Fruit fly (Drosophila melanogaster) whole organism, embryonic: ENCODE data around the gene ND-B17.

ENCODE experiments used
- Ada2b ChIP-seq: fragments of 200-800 bp; sonication (Bioruptor generic); IDR thresholded peaks from 2 replicates; pipeline ENCODE4 v1.3.6; 2022; ENCODE audit warnings: missing biosample characterization, missing genetic modification characterization
- Awh ChIP-seq: fragments of 200-800 bp; sonication (Bioruptor generic); IDR thresholded peaks from 2 replicates; pipeline ENCODE4, ENCODE4 v1.3.6; 2022; ENCODE audit warnings: missing biosample characterization, missing genetic modification characterization
- CG10366 ChIP-seq: fragments of 200-800 bp; sonication (Bioruptor generic); IDR thresholded peaks from 2 replicates; pipeline ENCODE4 v1.3.6; 2022; ENCODE audit warnings: missing biosample characterization, missing genetic modification characterization
- CG11504 ChIP-seq: fragments of 200-800 bp; sonication (Bioruptor generic); optimal IDR thresholded peaks from 3 replicates; lab custom pipeline; 2019; ENCODE audit warnings: missing biosample characterization, mild to moderate bottlenecking, missing genetic modification characterization, moderate library complexity
- CG11695 ChIP-seq: fragments of 200-800 bp; sonication (Bioruptor generic); IDR thresholded peaks from 3 replicates; pipeline ENCODE4 v1.3.6; 2022; ENCODE audit warnings: missing biosample characterization, missing genetic modification characterization
- CG12155 ChIP-seq: fragments of 200-800 bp; sonication (Bioruptor generic); optimal IDR thresholded peaks from 3 replicates; lab custom pipeline; 2016; ENCODE audit warnings: missing biosample characterization, missing genetic modification characterization
- CG13123 ChIP-seq: fragments of 200-800 bp; sonication (Bioruptor generic); optimal IDR thresholded peaks from 2 replicates; lab custom pipeline; 2016; ENCODE audit warnings: missing biosample characterization, missing genetic modification characterization
- CG13775 ChIP-seq: fragments of 200-800 bp; sonication (Bioruptor generic); optimal IDR thresholded peaks from 3 replicates; lab custom pipeline; 2017; ENCODE audit warnings: missing biosample characterization, mild to moderate bottlenecking, missing genetic modification characterization
- CG15479 ChIP-seq: fragments of 200-800 bp; sonication (Bioruptor generic); optimal IDR thresholded peaks from 3 replicates; lab custom pipeline; 2019; ENCODE audit warnings: missing biosample characterization, mild to moderate bottlenecking, missing genetic modification characterization, moderate library complexity
- CG15601 ChIP-seq: fragments of 200-800 bp; sonication (Bioruptor generic); optimal IDR thresholded peaks from 3 replicates; lab custom pipeline; 2019; ENCODE audit warnings: missing biosample characterization, mild to moderate bottlenecking, missing genetic modification characterization, moderate library complexity
- CG3838 ChIP-seq: fragments of 200-800 bp; sonication (Bioruptor generic); optimal IDR thresholded peaks from 3 replicates; lab custom pipeline; 2016; ENCODE audit warnings: missing biosample characterization, missing genetic modification characterization
- CG4328 ChIP-seq: fragments of 200-800 bp; sonication (Bioruptor generic); optimal IDR thresholded peaks from 3 replicates; lab custom pipeline; 2017; ENCODE audit warnings: missing biosample characterization, missing genetic modification reagents, missing genetic modification characterization
- CG43689 ChIP-seq: fragments of 200-800 bp; sonication (Bioruptor generic); IDR thresholded peaks from 2 replicates; pipeline ENCODE4 v1.3.6; 2022; ENCODE audit warnings: missing biosample characterization, missing genetic modification characterization
- CG4854 ChIP-seq: fragments of 200-800 bp; sonication (Bioruptor generic); optimal IDR thresholded peaks from 2 replicates; lab custom pipeline; 2016; ENCODE audit warnings: missing biosample characterization, missing genetic modification characterization, inconsistent platforms
- CG6791 ChIP-seq: fragments of 200-800 bp; sonication (Bioruptor generic); IDR thresholded peaks from 3 replicates; pipeline ENCODE4 v1.3.6; 2022; ENCODE audit warnings: missing biosample characterization, missing genetic modification characterization; ENCODE audit not compliant: partially characterized antibody
- D19A ChIP-seq: fragments of 200-800 bp; optimal IDR thresholded peaks from 3 replicates; lab custom pipeline; 2019; ENCODE audit warnings: missing biosample characterization, mild to moderate bottlenecking, missing genetic modification characterization, moderate library complexity
- Dek ChIP-seq: fragments of 200-800 bp; sonication (Bioruptor generic); optimal IDR thresholded peaks from 3 replicates; lab custom pipeline; 2019; ENCODE audit warnings: missing biosample characterization, mild to moderate bottlenecking, missing genetic modification characterization, moderate library complexity
- Dll ChIP-seq: fragments of 200-800 bp; sonication (Bioruptor generic); IDR thresholded peaks from 4 replicates; pipeline ENCODE4 v1.3.6; 2022; ENCODE audit warnings: missing biosample characterization, missing genetic modification characterization; ENCODE audit not compliant: partially characterized antibody
- Hand ChIP-seq: fragments of 200-800 bp; sonication (Bioruptor generic); optimal IDR thresholded peaks from 2 replicates; lab custom pipeline; 2017; ENCODE audit warnings: mild to moderate bottlenecking, missing biosample characterization, missing genetic modification reagents, missing genetic modification characterization
- Hmx ChIP-seq: fragments of 200-800 bp; sonication (Bioruptor generic); optimal IDR thresholded peaks from 2 replicates; lab custom pipeline; 2016; ENCODE audit warnings: missing biosample characterization, missing genetic modification characterization
- Lim3 ChIP-seq: fragments of 200-800 bp; sonication (Bioruptor generic); IDR thresholded peaks from 2 replicates; pipeline ENCODE4 v1.3.6; 2022; ENCODE audit warnings: missing biosample characterization, missing genetic modification characterization
- MESR4 ChIP-seq: fragments of 200-800 bp; sonication (Bioruptor generic); optimal IDR thresholded peaks from 2 replicates; lab custom pipeline; 2018; ENCODE audit warnings: missing biosample characterization, mild to moderate bottlenecking, missing genetic modification characterization, moderate library complexity
- PHDP ChIP-seq: fragments of 200-800 bp; sonication (Bioruptor generic); optimal IDR thresholded peaks from 3 replicates; lab custom pipeline; 2018; ENCODE audit warnings: missing biosample characterization, mild to moderate bottlenecking, missing genetic modification characterization, moderate library complexity
- Rfx ChIP-seq: fragments of 200-800 bp; sonication (Bioruptor generic); IDR thresholded peaks from 2 replicates; pipeline ENCODE4 v1.3.6; 2022; ENCODE audit warnings: missing biosample characterization, missing genetic modification characterization
- Side ChIP-seq: fragments of 200-800 bp; sonication (Bioruptor generic); optimal IDR thresholded peaks from 2 replicates; lab custom pipeline; 2016; ENCODE audit warnings: missing biosample characterization, missing genetic modification characterization
- Sox100B ChIP-seq: fragments of 200-800 bp; sonication (Bioruptor generic); optimal IDR thresholded peaks from 3 replicates; lab custom pipeline; 2018; ENCODE audit warnings: missing biosample characterization, mild to moderate bottlenecking, missing genetic modification characterization
- Usf ChIP-seq: fragments of 200-800 bp; sonication (Bioruptor generic); optimal IDR thresholded peaks from 2 replicates; lab custom pipeline; 2017; ENCODE audit warnings: missing genotype, missing biosample characterization, missing genetic modification characterization
- Xrp1 ChIP-seq: fragments of 200-800 bp; sonication (Bioruptor generic); IDR thresholded peaks from 2 replicates; pipeline ENCODE4 v1.3.6; 2022; ENCODE audit warnings: missing biosample characterization, missing genetic modification characterization
- en ChIP-seq: fragments of 200-800 bp; sonication (Bioruptor generic); optimal IDR thresholded peaks from 2 replicates; lab custom pipeline; 2016; ENCODE audit warnings: missing biosample characterization, missing genetic modification characterization
- fd102C ChIP-seq: fragments of 200-800 bp; sonication (Bioruptor generic); optimal IDR thresholded peaks from 2 replicates; lab custom pipeline; 2018; ENCODE audit warnings: missing biosample characterization, mild to moderate bottlenecking, missing genetic modification characterization, moderate library complexity
- ftz-f1 ChIP-seq: fragments of 200-800 bp; sonication (Bioruptor generic); optimal IDR thresholded peaks from 2 replicates; lab custom pipeline; 2016; ENCODE audit warnings: missing biosample characterization, missing genetic modification characterization
- gcm ChIP-seq: fragments of 200-800 bp; sonication (Bioruptor generic); optimal IDR thresholded peaks from 2 replicates; lab custom pipeline; 2019; ENCODE audit warnings: missing biosample characterization, mild to moderate bottlenecking, missing genetic modification characterization, moderate library complexity
- gem ChIP-seq: fragments of 200-800 bp; sonication (Bioruptor generic); optimal IDR thresholded peaks from 2 replicates; lab custom pipeline; 2019; ENCODE audit warnings: missing biosample characterization, mild to moderate bottlenecking, missing genetic modification characterization, moderate library complexity
- insv ChIP-seq, 2 experiments: fragments of 200-800 bp; sonication (Bioruptor generic); optimal IDR thresholded peaks; 3 replicates each; lab custom pipeline; 2016 to 2018; ENCODE audit warnings: missing biosample characterization in 2 of 2, missing genetic modification characterization in 2 of 2
- jumu ChIP-seq: fragments of 200-800 bp; sonication (Bioruptor generic); optimal IDR thresholded peaks from 3 replicates; lab custom pipeline; 2016; ENCODE audit warnings: missing biosample characterization, missing genetic modification characterization
- kah ChIP-seq: fragments of 200-800 bp; sonication (Bioruptor generic); optimal IDR thresholded peaks from 2 replicates; lab custom pipeline; 2018; ENCODE audit warnings: missing biosample characterization, mild to moderate bottlenecking, missing genetic modification characterization
- klu ChIP-seq: fragments of 200-800 bp; sonication (Bioruptor generic); IDR thresholded peaks from 2 replicates; pipeline ENCODE4 v1.3.6; 2022; ENCODE audit warnings: missing biosample characterization, missing genetic modification characterization
- lbe ChIP-seq: fragments of 200-800 bp; sonication (Bioruptor generic); optimal IDR thresholded peaks from 2 replicates; lab custom pipeline; 2016; ENCODE audit warnings: missing biosample characterization, mild to moderate bottlenecking, missing genetic modification characterization
- lola ChIP-seq, 3 experiments: fragments of >200 bp in 2 of 3; fragments of 200-800 bp in 1 of 3; sonication (Bioruptor generic) in 1 of 3; optimal IDR thresholded peaks; 2 replicates each; lab custom pipeline; 2017 to 2019; ENCODE audit warnings: missing biosample characterization in 3 of 3, missing genetic modification characterization in 3 of 3, mild to moderate bottlenecking in 1 of 3, moderate library complexity in 1 of 3
- pan ChIP-seq, 4 experiments: fragments of >200 bp in 3 of 4; fragments of 200-800 bp in 1 of 4; sonication (Bioruptor generic) in 1 of 4; optimal IDR thresholded peaks in 3 of 4; IDR thresholded peaks in 1 of 4; 2 replicates each; pipeline versions ENCODE4 v1.3.6 to Lab custom; 2017 to 2022; ENCODE audit warnings: missing biosample characterization in 2 of 4, missing genetic modification characterization in 2 of 4, mixed read lengths in 1 of 4
- pb ChIP-seq: fragments of 200-800 bp; sonication (Bioruptor generic); optimal IDR thresholded peaks from 3 replicates; lab custom pipeline; 2016; ENCODE audit warnings: missing biosample characterization, missing genetic modification characterization
- pros ChIP-seq: fragments of 200-800 bp; sonication (Bioruptor generic); optimal IDR thresholded peaks from 3 replicates; lab custom pipeline; 2019; ENCODE audit warnings: missing biosample characterization, mild to moderate bottlenecking, missing genetic modification characterization, moderate library complexity
- psq ChIP-seq: fragments of 200-800 bp; sonication (Bioruptor generic); optimal IDR thresholded peaks from 2 replicates; lab custom pipeline; 2017; ENCODE audit warnings: missing biosample characterization, missing genetic modification characterization
- schlank ChIP-seq: fragments of 200-800 bp; sonication (Bioruptor generic); optimal IDR thresholded peaks from 2 replicates; lab custom pipeline; 2018; ENCODE audit warnings: missing biosample characterization, mild to moderate bottlenecking, missing genetic modification characterization
- scrt ChIP-seq: fragments of 200-800 bp; sonication (Bioruptor generic); optimal IDR thresholded peaks from 2 replicates; lab custom pipeline; 2018; ENCODE audit warnings: missing biosample characterization, mild to moderate bottlenecking, missing genetic modification characterization, moderate library complexity
- sd ChIP-seq: fragments of 200-800 bp; sonication (Bioruptor generic); optimal IDR thresholded peaks from 3 replicates; lab custom pipeline; 2018; ENCODE audit warnings: missing biosample characterization, mild to moderate bottlenecking, missing genetic modification characterization, moderate library complexity
- sisA ChIP-seq: fragments of 200-800 bp; sonication (Bioruptor generic); IDR thresholded peaks from 2 replicates; pipeline ENCODE4 v1.3.6; 2022; ENCODE audit warnings: missing biosample characterization, missing genetic modification characterization
- yki ChIP-seq: fragments of >200 bp; optimal IDR thresholded peaks from 3 replicates; lab custom pipeline; 2018
- zen2 ChIP-seq: fragments of 200-800 bp; sonication (Bioruptor generic); IDR thresholded peaks from 3 replicates; pipeline ENCODE4 v1.3.6; 2022; ENCODE audit warnings: missing biosample characterization, missing genetic modification characterization; ENCODE audit not compliant: partially characterized antibody

Gene ND-B17

DNA sequence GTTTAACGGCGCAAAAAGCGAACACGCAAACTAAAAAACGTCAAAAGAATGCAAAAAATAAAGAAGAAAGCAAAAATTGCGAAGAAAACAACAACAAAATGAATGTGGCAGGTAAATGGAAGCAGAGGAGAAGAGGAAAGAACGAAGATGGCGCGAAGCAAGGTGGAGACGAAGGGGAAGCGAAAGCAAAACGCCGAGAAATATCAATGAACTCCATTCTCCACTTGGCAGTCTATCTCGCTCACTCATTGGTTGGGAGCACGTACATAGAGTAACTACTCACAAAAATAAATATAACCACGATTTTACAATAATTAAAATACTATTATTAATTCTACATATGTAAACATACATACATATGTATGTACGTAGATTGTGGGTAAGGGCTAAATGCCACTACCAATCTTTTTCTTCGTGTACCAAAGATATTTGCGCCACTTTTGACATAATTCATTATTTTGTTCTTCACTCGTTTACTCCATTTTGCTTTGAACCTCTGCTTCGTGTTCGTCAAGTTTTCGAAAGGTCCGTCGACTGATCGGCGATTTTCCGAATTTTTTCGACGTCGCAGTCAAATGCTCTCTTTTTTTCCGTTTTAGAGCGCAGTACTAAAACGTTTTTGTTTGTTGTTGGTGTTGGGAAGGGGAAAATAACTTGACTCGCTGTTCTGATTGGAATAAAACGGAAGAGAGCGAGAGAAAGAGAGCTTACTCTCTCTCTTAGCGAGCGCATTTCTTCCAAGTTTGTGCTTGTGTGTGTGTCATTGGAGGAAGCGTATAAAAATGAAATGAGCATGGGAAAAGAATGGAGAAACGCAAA lies 5.6 kb downstream of the ND-B17 start (continued):
- TF ChIP-seq Hand (GFP tag; lab: Kevin White, UChicago): no peak
- no peak for TF ChIP-seq Awh
- TF ChIP-seq CG4328 (GFP tag; lab: Kevin White, UChicago): no peak
- TF ChIP-seq CG4854 (GFP tag; lab: Kevin White, UChicago): no peak
- peak; percentile 44 for TF ChIP-seq lbe (GFP tag; lab: Kevin White, UChicago)
- no peak for TF ChIP-seq gem
- TF ChIP-seq D19A (tag; lab: Kevin White, UChicago): peak; percentile 90
- TF ChIP-seq lola (GFP tag; optimal IDR thresholded peaks at IDR 0.05; lab: Kevin White, UChicago): no peak
- TF ChIP-seq en (GFP tag; lab: Kevin White, UChicago): no peak
- no peak for TF ChIP-seq pan (optimal IDR thresholded peaks at IDR 0.05; lab: Kevin White, UChicago)
- no peak for TF ChIP-seq pan (GFP tag; optimal IDR thresholded peaks at IDR 0.05 in 1 of 2, IDR thresholded peaks at IDR 0.05 in 1 of 2)
- no peak for TF ChIP-seq schlank
- TF ChIP-seq CG13123 (GFP tag; lab: Kevin White, UChicago): no peak
- no peak for TF ChIP-seq CG10366 (GFP tag; lab: Robert Waterston, UW)
- no peak for TF ChIP-seq pb
- TF ChIP-seq Hmx (GFP tag; lab: Kevin White, UChicago): no peak
- no peak for TF ChIP-seq insv (GFP tag; optimal IDR thresholded peaks at IDR 0.05; lab: Kevin White, UChicago)
- TF ChIP-seq Side (GFP tag; lab: Kevin White, UChicago): no peak
- TF ChIP-seq fd102C: no peak
- TF ChIP-seq psq (GFP tag; lab: Kevin White, UChicago): peak; percentile 71
- no peak for TF ChIP-seq Rfx (GFP tag; lab: Robert Waterston, UW)
- TF ChIP-seq pros (GFP tag; lab: Kevin White, UChicago): peak; percentile 38
- no peak for TF ChIP-seq CG15479 (GFP tag; lab: Kevin White, UChicago)
- TF ChIP-seq CG12155: peak; percentile 48
- no peak for TF ChIP-seq ftz-f1 (GFP tag; lab: Kevin White, UChicago)
- TF ChIP-seq CG11504 (tag; lab: Kevin White, UChicago): no peak
- TF ChIP-seq CG11695: no peak
- TF ChIP-seq PHDP: no peak
- TF ChIP-seq CG15601: no peak
- no peak for TF ChIP-seq gcm
- no peak for TF ChIP-seq Ada2b (GFP tag; lab: Robert Waterston, UW)
- no peak for TF ChIP-seq Usf (GFP tag; lab: Kevin White, UChicago)
- TF ChIP-seq CG43689 (GFP tag; lab: Robert Waterston, UW): no peak
- TF ChIP-seq yki (lab: Kevin White, UChicago): peak; percentile 20
- no peak for TF ChIP-seq Dek (tag; lab: Kevin White, UChicago)
- no peak for TF ChIP-seq sisA
- peak; percentile 37 for TF ChIP-seq sd (tag; lab: Kevin White, UChicago)
- TF ChIP-seq Lim3: no peak
- TF ChIP-seq CG3838 (GFP tag; lab: Kevin White, UChicago): no peak
- no peak for TF ChIP-seq jumu (GFP tag; lab: Kevin White, UChicago)
- TF ChIP-seq klu (GFP tag; lab: Robert Waterston, UW): no peak
- TF ChIP-seq CG13775 (GFP tag; lab: Kevin White, UChicago): no peak
- TF ChIP-seq CG6791 (GFP tag; lab: Robert Waterston, UW): peak; percentile 19; the same call in 1 of the 3 replicates
- no peak for TF ChIP-seq scrt (GFP tag; lab: Kevin White, UChicago)
- peak; percentile 34 for TF ChIP-seq kah (GFP tag; lab: Kevin White, UChicago)
- no peak for TF ChIP-seq Dll
- no peak for TF ChIP-seq MESR4 (GFP tag; lab: Kevin White, UChicago)
- TF ChIP-seq Xrp1: no peak
- TF ChIP-seq Sox100B (GFP tag; lab: Kevin White, UChicago): no peak
- TF ChIP-seq zen2 (GFP tag; lab: Robert Waterston, UW): no peak
